Worm (Caenorhabditis elegans) whole organism, L4 larva: ENCODE results near the gene mml-1.
A peak's percentile ranks its signal among the peaks of the same experiment; 100 is the strongest.

Source experiments
- F10B5.3 ChIP-seq: sonication (generic microtip); optimal IDR thresholded peaks from 2 replicates; lab custom pipeline; 2016; ENCODE audit warnings: mild to moderate bottlenecking, missing genetic modification characterization, missing compliant biosample characterization
- F37D6.2 ChIP-seq: sonication (generic microtip); optimal IDR thresholded peaks from 2 replicates; lab custom pipeline; 2016; ENCODE audit warnings: mild to moderate bottlenecking, missing genetic modification characterization, missing compliant biosample characterization
- F44E2.7 ChIP-seq: fragments of 200-800 bp; sonication (Bioruptor generic); IDR thresholded peaks from 2 replicates; pipeline ENCODE4 v2.1.2; 2022; ENCODE audit warnings: missing genetic modification characterization, missing compliant biosample characterization
- T26A8.4 ChIP-seq: fragments of 200-800 bp; sonication (Bioruptor generic); IDR thresholded peaks from 2 replicates; pipeline ENCODE4 v1.3.6; 2022; ENCODE audit warnings: missing genetic modification characterization, missing compliant biosample characterization
- Y105C5A.15 ChIP-seq: fragments of 200-800 bp; sonication (Bioruptor generic); IDR thresholded peaks from 2 replicates; pipeline ENCODE4 v1.3.6; 2022; ENCODE audit warnings: missing genetic modification characterization, missing compliant biosample characterization
- Y5F2A.4 ChIP-seq: fragments of 200-800 bp; sonication (Bioruptor generic); optimal IDR thresholded peaks from 2 replicates; lab custom pipeline; 2018; ENCODE audit warnings: mild to moderate bottlenecking, missing genetic modification characterization, missing compliant biosample characterization
- Y75B8A.6 ChIP-seq: fragments of 200-800 bp; sonication (Bioruptor generic); IDR thresholded peaks from 2 replicates; pipeline ENCODE4 v1.3.6; 2022; ENCODE audit warnings: missing genetic modification reagents, missing genetic modification characterization, missing compliant biosample characterization
- aha-1 ChIP-seq: fragments of 150-350 bp; peaks from one replicate; lab custom pipeline; 2014; ENCODE audit warnings: missing biosample characterization, missing genetic modification characterization
- arid-1 ChIP-seq: fragments of 200-800 bp; sonication (Bioruptor generic); conservative IDR thresholded peaks from 2 replicates; pipeline ENCODE4 v1.3.6; 2022; ENCODE audit warnings: missing genetic modification reagents, missing genetic modification characterization, missing compliant biosample characterization
- ceh-20 ChIP-seq: fragments of 200-800 bp; sonication (Bioruptor generic); IDR thresholded peaks from 2 replicates; pipeline ENCODE4 v1.3.6; 2022; ENCODE audit warnings: missing genetic modification reagents, missing genetic modification characterization, missing compliant biosample characterization
- ceh-28 ChIP-seq: fragments of 150-350 bp; optimal IDR thresholded peaks from 2 replicates; lab custom pipeline; 2014; ENCODE audit warnings: missing biosample characterization, missing genetic modification reagents, missing genetic modification characterization
- ctbp-1 ChIP-seq: fragments of 200-800 bp; sonication (Bioruptor generic); IDR thresholded peaks from 2 replicates; pipeline ENCODE4 v1.3.6; 2022; ENCODE audit warnings: missing genetic modification reagents, missing genetic modification characterization, missing compliant biosample characterization
- daf-12 ChIP-seq: fragments of 150-350 bp; optimal IDR thresholded peaks from 2 replicates; lab custom pipeline; 2014; ENCODE audit warnings: missing biosample characterization, missing genetic modification reagents, missing genetic modification characterization
- daf-19 ChIP-seq: fragments of 200-800 bp; sonication (Bioruptor generic); conservative IDR thresholded peaks from 2 replicates; pipeline ENCODE4 v1.3.6; 2022; ENCODE audit warnings: missing genetic modification characterization, missing compliant biosample characterization
- dmd-9 ChIP-seq: fragments of 200-800 bp; sonication (Bioruptor generic); IDR thresholded peaks from 2 replicates; pipeline ENCODE4 v1.3.6; 2022; ENCODE audit warnings: missing genetic modification reagents, missing genetic modification characterization, missing compliant biosample characterization
- dpl-1 ChIP-seq: fragments of 150-350 bp; optimal IDR thresholded peaks from 2 replicates; lab custom pipeline; 2014; ENCODE audit warnings: missing biosample characterization, missing genetic modification reagents, missing genetic modification characterization
- duxl-1 ChIP-seq: sonication (generic microtip); optimal IDR thresholded peaks from 2 replicates; lab custom pipeline; 2016; ENCODE audit warnings: mild to moderate bottlenecking, missing genetic modification characterization, moderate library complexity, missing compliant biosample characterization; ENCODE audit not compliant: poor library complexity
- egl-27 ChIP-seq: sonication (generic microtip); optimal IDR thresholded peaks from 3 replicates; lab custom pipeline; 2017; ENCODE audit warnings: missing biosample characterization, missing genetic modification reagents, missing genetic modification characterization
- egl-43 ChIP-seq: fragments of 200-800 bp; sonication (Bioruptor generic); IDR thresholded peaks from 2 replicates; pipeline ENCODE4 v1.3.6; 2022; ENCODE audit warnings: missing genetic modification reagents, missing genetic modification characterization, missing compliant biosample characterization
- fkh-10 ChIP-seq: fragments of 150-350 bp; optimal IDR thresholded peaks from 2 replicates; lab custom pipeline; 2014; ENCODE audit warnings: missing biosample characterization, missing genetic modification reagents, missing genetic modification characterization
- fos-1 ChIP-seq: fragments of 150-350 bp; optimal IDR thresholded peaks from 2 replicates; lab custom pipeline; 2014; ENCODE audit warnings: missing biosample characterization, missing genetic modification characterization
- hlh-11 ChIP-seq: fragments of 200-800 bp; sonication (Bioruptor generic); optimal IDR thresholded peaks from 2 replicates; lab custom pipeline; 2018; ENCODE audit warnings: mild to moderate bottlenecking, missing genetic modification characterization, missing compliant biosample characterization
- hlh-30 ChIP-seq: sonication (generic microtip); optimal IDR thresholded peaks from 2 replicates; lab custom pipeline; 2017; ENCODE audit warnings: antibody characterized with exemption, mild to moderate bottlenecking, missing genetic modification characterization, missing compliant biosample characterization; ENCODE audit not compliant: insufficient read depth
- hmg-1.1 ChIP-seq: fragments of 200-800 bp; sonication (Bioruptor generic); IDR thresholded peaks from 2 replicates; pipeline ENCODE4 v1.3.6; 2022; ENCODE audit warnings: missing genetic modification reagents, missing genetic modification characterization, missing compliant biosample characterization
- jun-1 ChIP-seq: fragments of 150-350 bp; optimal IDR thresholded peaks from 2 replicates; lab custom pipeline; 2014; ENCODE audit warnings: missing biosample characterization, missing genetic modification reagents, missing genetic modification characterization
- lin-13 ChIP-seq: fragments of 150-350 bp; optimal IDR thresholded peaks from 2 replicates; lab custom pipeline; 2014; ENCODE audit warnings: missing biosample characterization, missing genetic modification reagents, missing genetic modification characterization
- lir-3 ChIP-seq: sonication (generic microtip); optimal IDR thresholded peaks from 2 replicates; lab custom pipeline; 2016; ENCODE audit warnings: mild to moderate bottlenecking, missing genetic modification characterization, missing compliant biosample characterization
- lsy-2 ChIP-seq, 2 experiments: fragments of 150-350 bp in 1 of 2; sonication (generic microtip) in 1 of 2; optimal IDR thresholded peaks; 2 replicates each; lab custom pipeline; 2014 to 2017; ENCODE audit warnings: missing biosample characterization in 2 of 2, missing genetic modification characterization in 2 of 2
- madf-5 ChIP-seq, 2 experiments: fragments of 200-800 bp; sonication (Bioruptor generic); IDR thresholded peaks; 2 replicates each; pipeline ENCODE4 v1.3.6; 2022; ENCODE audit warnings: missing compliant biosample characterization in 2 of 2, missing genetic modification characterization in 2 of 2
- mep-1 ChIP-seq: fragments of 150-350 bp; sonication (generic microtip); optimal IDR thresholded peaks from 3 replicates; lab custom pipeline; 2014; ENCODE audit warnings: missing biosample characterization, missing genetic modification characterization
- mes-2 ChIP-seq: sonication (generic microtip); optimal IDR thresholded peaks from 2 replicates; lab custom pipeline; 2016; ENCODE audit warnings: missing genotype, mild to moderate bottlenecking, missing genetic modification characterization, missing compliant biosample characterization; ENCODE audit not compliant: poor library complexity, severe bottlenecking
- mxl-2 ChIP-seq: fragments of 200-800 bp; sonication (Bioruptor generic); conservative IDR thresholded peaks from 2 replicates; pipeline ENCODE4 v1.3.6; 2022; ENCODE audit warnings: missing genetic modification reagents, missing genetic modification characterization, missing compliant biosample characterization
- nhr-25 ChIP-seq: sonication (generic microtip); optimal IDR thresholded peaks from 2 replicates; lab custom pipeline; 2017; ENCODE audit warnings: missing genetic modification characterization, mild to moderate bottlenecking, missing compliant biosample characterization, antibody characterized with exemption, moderate library complexity, borderline replicate concordance; ENCODE audit not compliant: insufficient read depth
- nhr-42 ChIP-seq: fragments of 200-800 bp; sonication (Bioruptor generic); IDR thresholded peaks from 2 replicates; pipeline ENCODE4 v1.3.6; 2022; ENCODE audit warnings: missing genetic modification characterization, missing compliant biosample characterization
- nhr-48 ChIP-seq: sonication (generic microtip); optimal IDR thresholded peaks from 2 replicates; lab custom pipeline; 2016; ENCODE audit warnings: mild to moderate bottlenecking, missing genetic modification characterization, missing compliant biosample characterization
- nhr-6 ChIP-seq: fragments of 150-350 bp; optimal IDR thresholded peaks from 2 replicates; lab custom pipeline; 2014; ENCODE audit warnings: missing biosample characterization, missing genetic modification characterization
- nhr-76 ChIP-seq: fragments of 150-350 bp; optimal IDR thresholded peaks from 2 replicates; lab custom pipeline; 2014; ENCODE audit warnings: missing biosample characterization, missing genetic modification characterization
- pqm-1 ChIP-seq: sonication (generic microtip); optimal IDR thresholded peaks from 2 replicates; lab custom pipeline; 2017; ENCODE audit warnings: missing biosample characterization, missing genetic modification characterization
- rbr-2 ChIP-seq: sonication (generic microtip); optimal IDR thresholded peaks from 2 replicates; lab custom pipeline; 2016; ENCODE audit warnings: missing genotype, missing genetic modification characterization, missing compliant biosample characterization
- tra-1 ChIP-seq: fragments of 200-800 bp; sonication (Bioruptor generic); IDR thresholded peaks from 2 replicates; pipeline ENCODE4 v1.3.6; 2022; ENCODE audit warnings: missing genetic modification reagents, missing genetic modification characterization, missing compliant biosample characterization
- unc-62 ChIP-seq, 3 experiments: fragments of 150-350 bp in 1 of 3; sonication (generic microtip); optimal IDR thresholded peaks in 2 of 3; peaks in 1 of 3; 1 replicate in 1 of 3; 2 replicates in 2 of 3; lab custom pipeline; 2014 to 2017; ENCODE audit warnings: missing biosample characterization in 3 of 3, missing genetic modification characterization in 3 of 3, missing genetic modification reagents in 3 of 3, missing genotype in 1 of 3
- vab-7 ChIP-seq: fragments of 200-800 bp; sonication (Bioruptor generic); IDR thresholded peaks from 2 replicates; pipeline ENCODE4 v1.3.6; 2022; ENCODE audit warnings: missing genetic modification reagents, missing genetic modification characterization, missing compliant biosample characterization
- zag-1 ChIP-seq: fragments of 150-350 bp; optimal IDR thresholded peaks from 2 replicates; lab custom pipeline; 2014; ENCODE audit warnings: missing biosample characterization, missing genetic modification characterization

mml-1 gene

ce11 chrIII:7367012-7367760, 7.3 kb downstream of the mml-1 start, which contains the start of the genes T20B12.5 and T20B12.4:
Gene T20B12.5, minus strand, starts transcription at chrIII:7367112.
Gene T20B12.4, plus strand, starts transcription at chrIII:7367710.
- TF ChIP-seq F10B5.3 (tag; lab: Kevin White, UChicago) (no peak), fos-1 (tag; lab: Kevin White, UChicago) (no peak), egl-27 (no peak), jun-1 (tag; lab: Kevin White, UChicago) (no peak), egl-43 (GFP tag; lab: Robert Waterston, UW) (no peak), Y5F2A.4 (GFP tag; lab: Kevin White, UChicago) (no peak), hmg-1.1 (GFP tag; lab: Robert Waterston, UW) (no peak), unc-62 (GFP tag; optimal IDR thresholded peaks at IDR 0.05 in 1 of 2; lab: Kevin White, UChicago) (no peak), unc-62 (tag; optimal IDR thresholded peaks at IDR 0.05; lab: Kevin White, UChicago) (no peak), Y105C5A.15 (GFP tag; lab: Robert Waterston, UW) (no peak), daf-19 (GFP tag; lab: Robert Waterston, UW) (no peak), ceh-20 (GFP tag; lab: Robert Waterston, UW) (no peak), duxl-1 (no peak), nhr-25 (tag; lab: Kevin White, UChicago) (no peak), mxl-2 (GFP tag; lab: Robert Waterston, UW) (no peak), lsy-2 (tag; optimal IDR thresholded peaks at IDR 0.05; lab: Kevin White, UChicago) (no peak), rbr-2 (tag; lab: Kevin White, UChicago) (no peak), nhr-48 (tag; lab: Kevin White, UChicago) (no peak), lin-13 (GFP tag; lab: Kevin White, UChicago) (no peak), nhr-76 (no peak)

ce11 chrIII:7365602-7366001, 8.9 kb downstream of the mml-1 start, which contains the start of gene F08F8.11:
Gene F08F8.11, plus strand, starts transcription at chrIII:7365902.
- TF ChIP-seq aha-1 (tag; lab: Kevin White, UChicago): peak; percentile 84
- no peak for TF ChIP-seq vab-7 (GFP tag; lab: Robert Waterston, UW)

- no peak for TF ChIP-seq nhr-6 (tag; lab: Kevin White, UChicago)
- 0 out of 2 replicates have a peak, but pooled peaks have one; percentile 30 for TF ChIP-seq arid-1 (GFP tag; lab: Robert Waterston, UW)
- TF ChIP-seq lsy-2 (tag; optimal IDR thresholded peaks at IDR 0.05; lab: Kevin White, UChicago): peak in 1 of 2 experiments; percentile 40
- no peak for TF ChIP-seq ceh-28
- no peak for TF ChIP-seq nhr-42 (GFP tag; lab: Robert Waterston, UW)
- TF ChIP-seq dpl-1: peak; percentile 73
- peak; percentile 86 for TF ChIP-seq mes-2 (tag; lab: Kevin White, UChicago)
Measured at ce11 chrIII:7359037-7359548, 15.4 kb downstream of the mml-1 start, which contains the start of the genes eco-1 and hmgr-1. Gene eco-1, minus strand, starts transcription at chrIII:7359095. Gene hmgr-1, plus strand, starts transcription at chrIII:7359498.

ce11 chrIII:7358627-7359026, 15.9 kb downstream of the mml-1 start:
- no peak for TF ChIP-seq lir-3
- peak; percentile 36 for TF ChIP-seq mep-1
- TF ChIP-seq daf-19 (GFP tag; lab: Robert Waterston, UW): no peak
- peak; percentile 93 for TF ChIP-seq aha-1 (tag; lab: Kevin White, UChicago)
- no peak for TF ChIP-seq fos-1 (tag; lab: Kevin White, UChicago)
- no peak for TF ChIP-seq daf-12
- no peak for TF ChIP-seq dmd-9 (GFP tag; lab: Robert Waterston, UW)
- no peak for TF ChIP-seq madf-5 (GFP tag; IDR thresholded peaks at IDR 0.05; lab: Robert Waterston, UW)
- no peak for TF ChIP-seq Y75B8A.6
- TF ChIP-seq lin-13 (GFP tag; lab: Kevin White, UChicago): peak; percentile 32
- no peak for TF ChIP-seq fkh-10 (GFP tag; lab: Kevin White, UChicago)
- TF ChIP-seq Y5F2A.4 (GFP tag; lab: Kevin White, UChicago): no peak
- TF ChIP-seq pqm-1 (tag; lab: Kevin White, UChicago): no peak
- peak; percentile 72 for TF ChIP-seq hlh-11 (tag; lab: Kevin White, UChicago)
- no peak for TF ChIP-seq T26A8.4
- TF ChIP-seq ctbp-1 (GFP tag; lab: Robert Waterston, UW): no peak
- no peak for TF ChIP-seq F44E2.7 (GFP tag; lab: Robert Waterston, UW)
- TF ChIP-seq F37D6.2 (tag; lab: Kevin White, UChicago): no peak
- TF ChIP-seq zag-1 (tag; lab: Kevin White, UChicago): no peak
- no peak for TF ChIP-seq tra-1 (GFP tag; lab: Robert Waterston, UW)
- peak; percentile 40 for TF ChIP-seq hlh-30 (tag; lab: Kevin White, UChicago)
